Worm (Caenorhabditis elegans) whole organism, young adult: ENCODE results near the gene Y75B12A.2.

Experiments used
- K11D2.4 ChIP-seq: fragments of 200-800 bp; sonication (Bioruptor generic); IDR thresholded peaks from 2 replicates; pipeline ENCODE4 v1.3.6; 2022; ENCODE audit warnings: missing genetic modification reagents, missing genetic modification characterization, missing compliant biosample characterization
- Y79H2A.3 ChIP-seq: fragments of 200-800 bp; sonication (Bioruptor generic); conservative IDR thresholded peaks from 2 replicates; pipeline ENCODE4 v1.3.6; 2022; ENCODE audit warnings: missing genetic modification reagents, missing genetic modification characterization, missing compliant biosample characterization
- cebp-1 ChIP-seq, 2 experiments: fragments of 200-800 bp in 1 of 2; sonication (Bioruptor generic) in 1 of 2; sonication (generic microtip) in 1 of 2; IDR thresholded peaks in 1 of 2; optimal IDR thresholded peaks in 1 of 2; 2 replicates each; pipeline versions ENCODE4 v1.3.6 to Lab custom; 2017 to 2022; ENCODE audit warnings: missing compliant biosample characterization in 2 of 2, missing genetic modification characterization in 2 of 2, mild to moderate bottlenecking in 1 of 2, missing genetic modification reagents in 1 of 2, moderate library complexity in 1 of 2
- cebp-2 ChIP-seq: fragments of 200-800 bp; sonication (Bioruptor generic); IDR thresholded peaks from 2 replicates; pipeline ENCODE4 v1.3.6; 2022; ENCODE audit warnings: missing genetic modification characterization, missing compliant biosample characterization
- dpl-1 ChIP-seq: fragments of 150-350 bp; optimal IDR thresholded peaks from 2 replicates; lab custom pipeline; 2014; ENCODE audit warnings: missing biosample characterization, missing genetic modification reagents, missing genetic modification characterization
- hlh-12 ChIP-seq: sonication (generic microtip); optimal IDR thresholded peaks from 2 replicates; lab custom pipeline; 2016; ENCODE audit warnings: missing genetic modification characterization, missing compliant biosample characterization
- lin-26 ChIP-seq: fragments of 200-800 bp; sonication (Bioruptor generic); IDR thresholded peaks from 2 replicates; pipeline ENCODE4 v1.3.6; 2022; ENCODE audit warnings: missing genetic modification reagents, missing genetic modification characterization, missing compliant biosample characterization
- lsl-1 ChIP-seq: fragments of 200-800 bp; sonication (Bioruptor generic); optimal IDR thresholded peaks from 2 replicates; lab custom pipeline; 2018; ENCODE audit warnings: mild to moderate bottlenecking, missing genetic modification characterization, moderate library complexity, missing compliant biosample characterization
- nhr-120 ChIP-seq: fragments of 200-800 bp; sonication (Bioruptor generic); IDR thresholded peaks from 2 replicates; pipeline ENCODE4 v1.3.6; 2022; ENCODE audit warnings: missing genetic modification characterization, missing compliant biosample characterization
- repo-1 ChIP-seq: sonication (generic microtip); optimal IDR thresholded peaks from 2 replicates; lab custom pipeline; 2017; ENCODE audit warnings: mild to moderate bottlenecking, missing genetic modification characterization, missing compliant biosample characterization
- snpc-4 ChIP-seq, 5 experiments: fragments of 150-350 bp in 1 of 5; sonication (generic microtip) in 4 of 5; optimal IDR thresholded peaks; 2 replicates each; lab custom pipeline; 2014 to 2018; ENCODE audit warnings: missing genetic modification characterization in 5 of 5, missing biosample characterization in 3 of 5, antibody characterized with exemption in 2 of 5, mild to moderate bottlenecking in 2 of 5, missing compliant biosample characterization in 2 of 5, missing genotype in 2 of 5, moderate library complexity in 2 of 5, missing genetic modification reagents in 1 of 5
- sptf-2 ChIP-seq: fragments of 200-800 bp; sonication (Bioruptor generic); optimal IDR thresholded peaks from 2 replicates; lab custom pipeline; 2018; ENCODE audit warnings: mild to moderate bottlenecking, missing genetic modification characterization, missing compliant biosample characterization

- no peak for TF ChIP-seq nhr-120
- TF ChIP-seq snpc-4 (GFP tag; optimal IDR thresholded peaks at IDR 0.05; lab: Kevin White, UChicago): no peak
- TF ChIP-seq snpc-4 (tag; optimal IDR thresholded peaks at IDR 0.05; lab: Kevin White, UChicago): peak in 2 of 4 experiments; percentile 32 to 54
- TF ChIP-seq lin-26 (GFP tag; lab: Robert Waterston, UW): no peak
- no peak for TF ChIP-seq repo-1 (tag; lab: Kevin White, UChicago)
- TF ChIP-seq cebp-1 (GFP tag; IDR thresholded peaks at IDR 0.05; lab: Robert Waterston, UW): no peak
- peak; percentile 31 for TF ChIP-seq cebp-1 (tag; optimal IDR thresholded peaks at IDR 0.05; lab: Kevin White, UChicago)
- no peak for TF ChIP-seq dpl-1
- no peak for TF ChIP-seq Y79H2A.3 (GFP tag; lab: Robert Waterston, UW)
- no peak for TF ChIP-seq cebp-2
- TF ChIP-seq sptf-2 (GFP tag; lab: Kevin White, UChicago): no peak
- no peak for TF ChIP-seq hlh-12 (tag; lab: Kevin White, UChicago)
- peak; percentile 19 for TF ChIP-seq lsl-1 (GFP tag; lab: Kevin White, UChicago)
- no peak for TF ChIP-seq K11D2.4 (GFP tag; lab: Robert Waterston, UW)
Measured at ce11 chrV:15082291-15082690, 27.1 kb upstream of the Y75B12A.2 start, which contains the start of the genes C01G10.10 and C01G10.9.
